Fruit fly (Drosophila melanogaster): ENCODE results near the gene CG1636.
A peak's percentile ranks its signal among the peaks of the same experiment; 100 is the strongest.

CG1636 gene

DNA sequence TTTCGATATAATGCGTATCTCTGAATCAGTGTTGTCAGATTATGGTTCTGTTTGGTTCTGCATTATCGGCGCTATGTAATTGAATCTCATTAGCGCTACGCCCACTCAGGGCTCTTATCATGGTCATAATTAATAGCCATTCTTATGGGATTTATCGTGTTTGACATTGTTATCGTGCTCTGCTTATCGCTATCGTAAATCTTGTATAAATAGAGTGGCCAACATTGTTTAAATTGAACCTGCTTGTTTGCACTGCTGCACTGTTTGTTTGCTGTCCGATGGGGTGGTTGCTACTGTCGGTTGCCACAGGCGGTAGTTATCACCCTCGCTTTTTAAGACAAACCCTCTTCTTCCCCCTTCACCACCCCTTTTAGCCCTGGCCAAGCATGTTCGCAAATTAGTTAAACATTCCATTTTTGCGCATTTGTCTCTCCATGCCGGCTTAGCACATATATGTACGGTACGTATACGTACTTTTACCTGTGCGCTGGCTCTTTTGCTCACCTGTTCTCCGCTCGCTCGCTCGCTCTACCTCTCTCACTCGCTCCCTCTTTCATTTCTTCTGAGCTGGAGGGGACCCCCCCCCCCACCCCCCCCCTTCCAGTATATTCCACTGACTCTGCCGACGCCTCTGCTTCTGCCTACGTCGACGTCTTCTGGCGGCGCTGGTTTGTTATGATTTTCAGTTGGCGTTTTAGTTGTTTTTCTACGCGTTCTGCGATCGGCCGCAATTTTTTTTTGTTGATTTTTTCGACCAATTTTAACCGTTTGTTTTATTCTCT is 43.1 kb upstream of the CG1636 start (continued):
- peak; percentile 61 for TF ChIP-seq bab2 (GFP tag; optimal IDR thresholded peaks at IDR 0.05)
- TF ChIP-seq CG3995 (GFP tag; optimal IDR thresholded peaks at IDR 0.05), result peak; percentile 3
- TF ChIP-seq scrt (GFP tag; optimal IDR thresholded peaks at IDR 0.05), result peak; percentile 36
- TF ChIP-seq CG8281 (tag; optimal IDR thresholded peaks at IDR 0.05), result peak; percentile 18
- peak; percentile 11 for TF ChIP-seq Sry-δ (GFP tag; optimal IDR thresholded peaks at IDR 0.05)
- TF ChIP-seq CG11696 (GFP tag; IDR thresholded peaks at IDR 0.05), result 0 out of 2 replicates have a peak, but pooled peaks have one; percentile 8
- no peak for TF ChIP-seq CG4617 (GFP tag; optimal IDR thresholded peaks at IDR 0.05; ENCODE audit: borderline replicate concordance)
- peak; percentile 66 for TF ChIP-seq CG10209 (GFP tag; optimal IDR thresholded peaks at IDR 0.05)
- 0 out of 2 replicates have a peak, but pooled peaks have one; percentile 35 for TF ChIP-seq CG10959 (GFP tag; IDR thresholded peaks at IDR 0.05)
- TF ChIP-seq CG8359 (GFP tag; optimal IDR thresholded peaks at IDR 0.05; ENCODE audit: borderline replicate concordance), result peak; percentile 56
- peak; percentile 8 for TF ChIP-seq CG17802 (tag; optimal IDR thresholded peaks at IDR 0.05)
- peak; percentile 70 for TF ChIP-seq nom (GFP tag; optimal IDR thresholded peaks at IDR 0.05)
- TF ChIP-seq CG13424 (tag; optimal IDR thresholded peaks at IDR 0.05), result peak; percentile 39
- peak; percentile 70 for TF ChIP-seq ash1 (GFP tag; optimal IDR thresholded peaks at IDR 0.05)
- TF ChIP-seq CG33557 (GFP tag; optimal IDR thresholded peaks at IDR 0.05), result peak; percentile 68
- TF ChIP-seq Dad (GFP tag; optimal IDR thresholded peaks at IDR 0.05), result no peak
- TF ChIP-seq CG6683 (GFP tag; optimal IDR thresholded peaks at IDR 0.05), result peak; percentile 55
- TF ChIP-seq CG7928 (GFP tag; optimal IDR thresholded peaks at IDR 0.05), result peak; percentile 31
- peak; percentile 43; the same call in 1 of the 2 replicates for TF ChIP-seq ranshi (GFP tag; IDR thresholded peaks at IDR 0.05)
- no peak for TF ChIP-seq prd (optimal IDR thresholded peaks at IDR 0.05)
- TF ChIP-seq prd (GFP tag; IDR thresholded peaks at IDR 0.05), result 0 out of 3 replicates have a peak, but pooled peaks have one; percentile 20
- peak; percentile 71 for TF ChIP-seq Xrp1 (GFP tag; IDR thresholded peaks at IDR 0.05)
- TF ChIP-seq ase (GFP tag; IDR thresholded peaks at IDR 0.05), result 0 out of 3 replicates have a peak, but pooled peaks have one; percentile 22
- TF ChIP-seq vvl (GFP tag; IDR thresholded peaks at IDR 0.05), result peak; percentile 31; the same call in 1 of the 2 replicates
- TF ChIP-seq CG9727 (GFP tag; optimal IDR thresholded peaks at IDR 0.05), result peak; percentile 79
- TF ChIP-seq Sox100B (GFP tag; optimal IDR thresholded peaks at IDR 0.05), result peak; percentile 64
- TF ChIP-seq crp (GFP tag; optimal IDR thresholded peaks at IDR 0.05), result peak in 1 of 2 experiments; percentile 3
- TF ChIP-seq gt (GFP tag; IDR thresholded peaks at IDR 0.05), result no peak
- TF ChIP-seq ac (GFP tag; optimal IDR thresholded peaks at IDR 0.05), result peak; percentile 64
- TF ChIP-seq CG4707 (GFP tag; optimal IDR thresholded peaks at IDR 0.05), result peak; percentile 52
- TF ChIP-seq lov (optimal IDR thresholded peaks at IDR 0.05), result no peak
- no peak for TF ChIP-seq lov (GFP tag; IDR thresholded peaks at IDR 0.05)
- TF ChIP-seq BtbVII (GFP tag; optimal IDR thresholded peaks at IDR 0.05), result peak; percentile 69
- no peak for TF ChIP-seq NFAT (GFP tag; IDR thresholded peaks at IDR 0.05)
- peak; percentile 75 for TF ChIP-seq ci (GFP tag; IDR thresholded peaks at IDR 0.05)
- TF ChIP-seq CG6654 (GFP tag; optimal IDR thresholded peaks at IDR 0.05), result no peak
- 0 out of 3 replicates have a peak, but pooled peaks have one; percentile 17 for TF ChIP-seq gce (GFP tag; IDR thresholded peaks at IDR 0.05)
- no peak for TF ChIP-seq hth (optimal IDR thresholded peaks at IDR 0.05)
- TF ChIP-seq CG15269 (tag; optimal IDR thresholded peaks at IDR 0.05), result peak; percentile 0
- TF ChIP-seq Rfx (GFP tag; IDR thresholded peaks at IDR 0.05), result 0 out of 2 replicates have a peak, but pooled peaks have one; percentile 3
- no peak for TF ChIP-seq TFAM (GFP tag; optimal IDR thresholded peaks at IDR 0.05)
- peak; percentile 24 for TF ChIP-seq dmrt99B (tag; optimal IDR thresholded peaks at IDR 0.05)
- TF ChIP-seq ken (GFP tag; IDR thresholded peaks at IDR 0.05), result no peak
- TF ChIP-seq Trl (optimal IDR thresholded peaks at IDR 0.05), result peak; percentile 31 to 39
- TF ChIP-seq Trl (GFP tag; optimal IDR thresholded peaks at IDR 0.05), result peak; percentile 45
- TF ChIP-seq Bteb2 (GFP tag; optimal IDR thresholded peaks at IDR 0.05), result no peak
- TF ChIP-seq sim (GFP tag; IDR thresholded peaks at IDR 0.05), result peak; percentile 43; the same call in 1 of the 2 replicates
- TF ChIP-seq sug (tag; optimal IDR thresholded peaks at IDR 0.05), result peak; percentile 42
- TF ChIP-seq CG11398 (GFP tag; optimal IDR thresholded peaks at IDR 0.05), result peak; percentile 75
